Fruit fly (Drosophila melanogaster): ENCODE measurements around the gene CG42710.

DNA sequence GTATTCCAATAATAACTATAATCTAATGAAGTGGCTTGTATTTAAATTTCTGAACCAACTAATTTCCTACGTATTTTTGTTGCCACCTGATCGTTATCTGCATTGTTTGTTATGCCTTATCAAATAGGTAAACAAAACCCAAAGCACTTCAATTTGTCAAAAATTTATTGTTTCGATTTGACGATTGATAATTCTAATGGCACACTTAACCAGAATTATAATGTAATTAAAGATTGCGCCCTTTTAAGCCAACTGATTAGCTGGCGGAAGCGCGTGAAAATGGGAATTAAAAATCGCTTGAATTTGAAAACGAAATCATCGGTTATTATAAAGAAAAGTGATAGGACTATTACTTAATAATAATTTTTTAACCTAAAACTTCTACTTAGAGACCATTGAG is 2.4 kb upstream of the CG42710 start:
- TF ChIP-seq usp (GFP tag; optimal IDR thresholded peaks at IDR 0.05) (no peak), psq (optimal IDR thresholded peaks at IDR 0.05) (no peak), pan (optimal IDR thresholded peaks at IDR 0.05) (no peak), EcR (GFP tag; optimal IDR thresholded peaks at IDR 0.05) (no peak)
